Fruit fly (Drosophila melanogaster) whole organism, embryonic: ENCODE measurements around the gene CG33230.
A peak's percentile ranks its signal among the peaks of the same experiment; 100 is the strongest.

Source experiments
- CG10147 ChIP-seq: fragments of 200-800 bp; sonication (Bioruptor generic); optimal IDR thresholded peaks from 2 replicates; lab custom pipeline; 2019; ENCODE audit warnings: missing biosample characterization, mild to moderate bottlenecking, missing genetic modification characterization, moderate library complexity
- CG13775 ChIP-seq: fragments of 200-800 bp; sonication (Bioruptor generic); optimal IDR thresholded peaks from 3 replicates; lab custom pipeline; 2017; ENCODE audit warnings: missing biosample characterization, mild to moderate bottlenecking, missing genetic modification characterization
- CG14667 ChIP-seq: fragments of 200-800 bp; sonication (Bioruptor generic); IDR thresholded peaks from 2 replicates; pipeline ENCODE4 v1.3.6; 2022; ENCODE audit warnings: missing biosample characterization, missing genetic modification characterization
- CG17568 ChIP-seq: fragments of 200-800 bp; sonication (Bioruptor generic); optimal IDR thresholded peaks from 2 replicates; lab custom pipeline; 2018; ENCODE audit warnings: missing biosample characterization, mild to moderate bottlenecking, missing genetic modification characterization, moderate library complexity
- CG17829 ChIP-seq: fragments of 200-800 bp; optimal IDR thresholded peaks from 2 replicates; lab custom pipeline; 2019; ENCODE audit warnings: missing biosample characterization, mild to moderate bottlenecking, missing genetic modification characterization, moderate library complexity
- CG18764 ChIP-seq: fragments of 200-800 bp; sonication (Bioruptor generic); optimal IDR thresholded peaks from 3 replicates; lab custom pipeline; 2016; ENCODE audit warnings: missing biosample characterization, missing genetic modification characterization
- CG2120 ChIP-seq: fragments of 200-800 bp; sonication (Bioruptor generic); optimal IDR thresholded peaks from 3 replicates; lab custom pipeline; 2016; ENCODE audit warnings: missing biosample characterization, missing genetic modification characterization
- CG30431 ChIP-seq: fragments of 200-800 bp; sonication (Bioruptor generic); optimal IDR thresholded peaks from 2 replicates; lab custom pipeline; 2017; ENCODE audit warnings: missing biosample characterization, missing genetic modification characterization
- CG32532 ChIP-seq: fragments of 200-800 bp; sonication (Bioruptor generic); IDR thresholded peaks from 2 replicates; pipeline ENCODE4 v1.3.6; 2022; ENCODE audit warnings: missing biosample characterization, missing genetic modification characterization
- CG3281 ChIP-seq: fragments of 200-800 bp; sonication (Bioruptor generic); optimal IDR thresholded peaks from 3 replicates; lab custom pipeline; 2017; ENCODE audit warnings: missing biosample characterization, mild to moderate bottlenecking, missing genetic modification characterization
- CG3847 ChIP-seq: fragments of 200-800 bp; sonication (Bioruptor generic); IDR thresholded peaks from 2 replicates; pipeline ENCODE4 v1.3.6; 2022; ENCODE audit warnings: missing biosample characterization, missing genetic modification characterization
- CG6765 ChIP-seq: fragments of 200-800 bp; sonication (Bioruptor generic); optimal IDR thresholded peaks from 3 replicates; lab custom pipeline; 2017; ENCODE audit warnings: missing biosample characterization, mild to moderate bottlenecking, missing genetic modification characterization
- CG8281 ChIP-seq: fragments of 200-800 bp; sonication (Bioruptor generic); optimal IDR thresholded peaks from 2 replicates; lab custom pipeline; 2018; ENCODE audit warnings: missing biosample characterization, mild to moderate bottlenecking, missing genetic modification characterization, moderate library complexity
- CG8290 ChIP-seq, 3 experiments: fragments of 200-800 bp; sonication (Bioruptor generic); optimal IDR thresholded peaks; 2 replicates each; lab custom pipeline; 2016 to 2019; ENCODE audit warnings: missing biosample characterization in 3 of 3, missing genetic modification characterization in 3 of 3, mild to moderate bottlenecking in 2 of 3, moderate library complexity in 1 of 3
- CG8388 ChIP-seq: fragments of 200-800 bp; sonication (Bioruptor generic); optimal IDR thresholded peaks from 2 replicates; lab custom pipeline; 2019; ENCODE audit warnings: missing biosample characterization, mild to moderate bottlenecking, missing genetic modification characterization, moderate library complexity
- CG8924 ChIP-seq: fragments of 200-800 bp; optimal IDR thresholded peaks from 3 replicates; lab custom pipeline; 2019; ENCODE audit warnings: missing biosample characterization, mild to moderate bottlenecking, missing genetic modification characterization, moderate library complexity
- Dbx ChIP-seq: fragments of 200-800 bp; sonication (Bioruptor generic); IDR thresholded peaks from 3 replicates; pipeline ENCODE4 v1.3.6; 2022; ENCODE audit warnings: missing biosample characterization, missing genetic modification characterization
- Dek ChIP-seq: fragments of 200-800 bp; sonication (Bioruptor generic); optimal IDR thresholded peaks from 3 replicates; lab custom pipeline; 2019; ENCODE audit warnings: missing biosample characterization, mild to moderate bottlenecking, missing genetic modification characterization, moderate library complexity
- ERR ChIP-seq: fragments of 200-800 bp; sonication (Bioruptor generic); optimal IDR thresholded peaks from 2 replicates; lab custom pipeline; 2016; ENCODE audit warnings: missing biosample characterization, missing genetic modification characterization
- Hmx ChIP-seq: fragments of 200-800 bp; sonication (Bioruptor generic); optimal IDR thresholded peaks from 2 replicates; lab custom pipeline; 2016; ENCODE audit warnings: missing biosample characterization, missing genetic modification characterization
- Hsf ChIP-seq: fragments of 200-800 bp; sonication (Bioruptor generic); optimal IDR thresholded peaks from 3 replicates; lab custom pipeline; 2016; ENCODE audit warnings: missing biosample characterization, missing genetic modification characterization
- Med ChIP-seq: fragments of 200-800 bp; sonication (Bioruptor generic); peaks from one replicate; lab custom pipeline; 2016; ENCODE audit warnings: missing biosample characterization, missing genetic modification characterization, mild to moderate bottlenecking, inconsistent platforms, moderate library complexity
- Oli ChIP-seq: fragments of 200-800 bp; sonication (Bioruptor generic); optimal IDR thresholded peaks from 2 replicates; lab custom pipeline; 2018; ENCODE audit warnings: missing biosample characterization, mild to moderate bottlenecking, missing genetic modification characterization, moderate library complexity
- Pdp1 ChIP-seq, 2 experiments: fragments of 200-800 bp; sonication (Bioruptor generic); optimal IDR thresholded peaks; 3 replicates each; lab custom pipeline; 2016; ENCODE audit warnings: missing biosample characterization in 2 of 2, missing genetic modification characterization in 2 of 2, mild to moderate bottlenecking in 1 of 2, moderate library complexity in 1 of 2
- Rx ChIP-seq: fragments of 200-800 bp; sonication (Bioruptor generic); IDR thresholded peaks from 2 replicates; pipeline ENCODE4 v1.3.6; 2022; ENCODE audit warnings: missing biosample characterization, missing genetic modification characterization
- Tbp ChIP-seq: fragments of >200 bp; optimal IDR thresholded peaks from 2 replicates; lab custom pipeline; 2018; ENCODE audit warnings: missing biosample characterization, missing genetic modification characterization
- Vsx1 ChIP-seq: fragments of 200-800 bp; sonication (Bioruptor generic); optimal IDR thresholded peaks from 2 replicates; lab custom pipeline; 2017; ENCODE audit warnings: missing biosample characterization, mild to moderate bottlenecking, missing genetic modification characterization, missing genetic modification reagents
- ap ChIP-seq: fragments of 200-800 bp; sonication (Bioruptor generic); IDR thresholded peaks from 2 replicates; pipeline ENCODE4 v1.3.6; 2022; ENCODE audit warnings: missing biosample characterization, missing genetic modification characterization
- chinmo ChIP-seq: fragments of 200-800 bp; sonication (Bioruptor generic); IDR thresholded peaks from 4 replicates; pipeline ENCODE4 v1.3.6; 2022; ENCODE audit warnings: missing biosample characterization, missing genetic modification characterization; ENCODE audit not compliant: partially characterized antibody
- dysf ChIP-seq: fragments of 200-800 bp; sonication (Bioruptor generic); IDR thresholded peaks from 3 replicates; pipeline ENCODE4 v1.3.6; 2022; ENCODE audit warnings: missing biosample characterization, missing genetic modification characterization
- en ChIP-seq: fragments of 200-800 bp; sonication (Bioruptor generic); optimal IDR thresholded peaks from 2 replicates; lab custom pipeline; 2016; ENCODE audit warnings: missing biosample characterization, missing genetic modification characterization
- eyg ChIP-seq: fragments of 200-800 bp; sonication (Bioruptor generic); optimal IDR thresholded peaks from 3 replicates; lab custom pipeline; 2016; ENCODE audit warnings: missing biosample characterization, missing genetic modification characterization
- fd96Cb ChIP-seq: fragments of 200-800 bp; sonication (Bioruptor generic); optimal IDR thresholded peaks from 2 replicates; lab custom pipeline; 2018; ENCODE audit warnings: missing biosample characterization, mild to moderate bottlenecking, missing genetic modification characterization, moderate library complexity
- gce ChIP-seq: fragments of 200-800 bp; sonication (Bioruptor generic); IDR thresholded peaks from 3 replicates; pipeline ENCODE4 v1.3.6; 2022; ENCODE audit warnings: missing biosample characterization, missing genetic modification characterization
- gem ChIP-seq: fragments of 200-800 bp; sonication (Bioruptor generic); optimal IDR thresholded peaks from 2 replicates; lab custom pipeline; 2019; ENCODE audit warnings: missing biosample characterization, mild to moderate bottlenecking, missing genetic modification characterization, moderate library complexity
- hkb ChIP-seq, 2 experiments: fragments of 200-800 bp in 1 of 2; fragments of >200 bp in 1 of 2; sonication (Bioruptor generic) in 1 of 2; IDR thresholded peaks in 1 of 2; optimal IDR thresholded peaks in 1 of 2; 2 replicates each; pipeline versions ENCODE4 v1.3.6 to Lab custom; 2017 to 2022; ENCODE audit warnings: missing biosample characterization in 1 of 2, missing genetic modification characterization in 1 of 2
- klu ChIP-seq: fragments of 200-800 bp; sonication (Bioruptor generic); IDR thresholded peaks from 2 replicates; pipeline ENCODE4 v1.3.6; 2022; ENCODE audit warnings: missing biosample characterization, missing genetic modification characterization
- lbe ChIP-seq: fragments of 200-800 bp; sonication (Bioruptor generic); optimal IDR thresholded peaks from 2 replicates; lab custom pipeline; 2016; ENCODE audit warnings: missing biosample characterization, mild to moderate bottlenecking, missing genetic modification characterization
- lola ChIP-seq, 3 experiments: fragments of >200 bp in 2 of 3; fragments of 200-800 bp in 1 of 3; sonication (Bioruptor generic) in 1 of 3; optimal IDR thresholded peaks; 2 replicates each; lab custom pipeline; 2017 to 2019; ENCODE audit warnings: missing biosample characterization in 3 of 3, missing genetic modification characterization in 3 of 3, mild to moderate bottlenecking in 1 of 3, moderate library complexity in 1 of 3
- luna ChIP-seq: fragments of 200-800 bp; sonication (Bioruptor generic); optimal IDR thresholded peaks from 2 replicates; lab custom pipeline; 2016; ENCODE audit warnings: missing biosample characterization, missing genetic modification characterization
- mirr ChIP-seq: fragments of 200-800 bp; sonication (Bioruptor generic); optimal IDR thresholded peaks from 3 replicates; lab custom pipeline; 2018; ENCODE audit warnings: missing biosample characterization, mild to moderate bottlenecking, missing genetic modification characterization
- pnt ChIP-seq: fragments of 200-800 bp; sonication (Bioruptor generic); optimal IDR thresholded peaks from 3 replicates; lab custom pipeline; 2016; ENCODE audit warnings: missing biosample characterization, missing genetic modification characterization
- ranshi ChIP-seq: fragments of 200-800 bp; sonication (Bioruptor generic); IDR thresholded peaks from 2 replicates; pipeline ENCODE4 v1.3.6; 2022; ENCODE audit warnings: missing biosample characterization, missing genetic modification characterization
- sens ChIP-seq: fragments of 200-800 bp; sonication (Bioruptor generic); peaks from one replicate; lab custom pipeline; 2016; ENCODE audit warnings: missing biosample characterization, missing genetic modification characterization
- sim ChIP-seq: fragments of 200-800 bp; sonication (Bioruptor generic); IDR thresholded peaks from 2 replicates; pipeline ENCODE4 v1.3.6; 2022; ENCODE audit warnings: missing biosample characterization, missing genetic modification characterization
- sna ChIP-seq: fragments of 200-800 bp; sonication (Bioruptor generic); IDR thresholded peaks from 2 replicates; pipeline ENCODE4 v1.3.6; 2022; ENCODE audit warnings: missing biosample characterization, missing genetic modification characterization; ENCODE audit not compliant: partially characterized antibody
- sr ChIP-seq: fragments of 200-800 bp; sonication (Bioruptor generic); IDR thresholded peaks from 3 replicates; pipeline ENCODE4 v1.3.6; 2022; ENCODE audit warnings: missing biosample characterization, missing genetic modification characterization
- stwl ChIP-seq: fragments of 200-800 bp; sonication (Bioruptor generic); optimal IDR thresholded peaks from 3 replicates; lab custom pipeline; 2018; ENCODE audit warnings: missing biosample characterization, mild to moderate bottlenecking, missing genetic modification characterization, moderate library complexity
- tio ChIP-seq: fragments of 200-800 bp; sonication (Bioruptor generic); optimal IDR thresholded peaks from 2 replicates; lab custom pipeline; 2017; ENCODE audit warnings: missing biosample characterization, missing genetic modification characterization, inconsistent platforms
- unpg ChIP-seq: fragments of 200-800 bp; sonication (Bioruptor generic); optimal IDR thresholded peaks from 3 replicates; lab custom pipeline; 2018; ENCODE audit warnings: missing biosample characterization, mild to moderate bottlenecking, missing genetic modification characterization, moderate library complexity

The CG33230 gene

dm6 chr3L:1609611-1610010, 8.6 kb upstream of the CG33230 start (continued):
- TF ChIP-seq Dek (tag; lab: Kevin White, UChicago) (no peak), lola (GFP tag; optimal IDR thresholded peaks at IDR 0.05; lab: Kevin White, UChicago) (no peak), pnt (GFP tag; lab: Kevin White, UChicago) (no peak), gce (no peak), CG3281 (peak; percentile 62), sim (no peak), CG8281 (tag; lab: Kevin White, UChicago) (no peak), eyg (GFP tag; lab: Kevin White, UChicago) (no peak), unpg (peak; percentile 15), gem (tag; lab: Kevin White, UChicago) (peak; percentile 59), Dbx (GFP tag; lab: Robert Waterston, UW) (peak; percentile 79), klu (GFP tag; lab: Robert Waterston, UW) (peak; percentile 54), CG14667 (GFP tag; lab: Robert Waterston, UW) (peak; percentile 10; the same call in 1 of the 2 replicates), CG30431 (GFP tag; lab: Kevin White, UChicago) (no peak), sens (GFP tag; lab: Kevin White, UChicago) (no peak), en (GFP tag; lab: Kevin White, UChicago) (no peak), Tbp (no peak), CG17568 (no peak), CG8290 (GFP tag; optimal IDR thresholded peaks at IDR 0.05; lab: Kevin White, UChicago) (no peak), CG8290 (tag; optimal IDR thresholded peaks at IDR 0.05; lab: Kevin White, UChicago) (peak in 1 of 2 experiments; percentile 25), luna (no peak), dysf (GFP tag; lab: Robert Waterston, UW) (peak; percentile 74), chinmo (GFP tag; lab: Robert Waterston, UW) (no peak), fd96Cb (tag; lab: Kevin White, UChicago) (peak; percentile 15), Vsx1 (GFP tag; lab: Kevin White, UChicago) (no peak), CG8388 (GFP tag; lab: Kevin White, UChicago) (no peak), CG18764 (GFP tag; lab: Kevin White, UChicago) (no peak), tio (GFP tag; lab: Kevin White, UChicago) (no peak), mirr (no peak), CG13775 (GFP tag; lab: Kevin White, UChicago) (peak; percentile 46), sna (no peak), CG32532 (GFP tag; lab: Robert Waterston, UW) (peak; percentile 66; the same call in 1 of the 2 replicates), ranshi (peak; percentile 27; the same call in 1 of the 2 replicates), sr (GFP tag; lab: Robert Waterston, UW) (no peak), CG6765 (GFP tag; lab: Kevin White, UChicago) (no peak), CG3847 (GFP tag; lab: Robert Waterston, UW) (peak; percentile 61), Med (GFP tag; lab: Kevin White, UChicago) (peak; percentile 88), ERR (GFP tag; lab: Kevin White, UChicago) (no peak), CG17829 (no peak), Hmx (GFP tag; lab: Kevin White, UChicago) (no peak), Pdp1 (GFP tag; optimal IDR thresholded peaks at IDR 0.05; lab: Kevin White, UChicago) (peak in 1 of 2 experiments; percentile 46), CG10147 (GFP tag; lab: Kevin White, UChicago) (peak; percentile 66), CG8924 (tag; lab: Kevin White, UChicago) (peak; percentile 32), Oli (tag; lab: Kevin White, UChicago) (peak; percentile 41), stwl (no peak), CG2120 (GFP tag; lab: Kevin White, UChicago) (peak; percentile 75), Rx (GFP tag; lab: Robert Waterston, UW) (no peak), hkb (optimal IDR thresholded peaks at IDR 0.05; lab: Kevin White, UChicago) (no peak), hkb (GFP tag; IDR thresholded peaks at IDR 0.05; lab: Robert Waterston, UW) (peak; percentile 34; the same call in 1 of the 2 replicates), ap (GFP tag; lab: Robert Waterston, UW) (no peak), lbe (no peak), Hsf (GFP tag; lab: Kevin White, UChicago) (peak; percentile 4)
